Worm (Caenorhabditis elegans): ENCODE results near the gene C46A5.6.

C46A5.6 gene

ce11 chrIV:7726325-7726724, 37.3 kb downstream of the C46A5.6 start, which contains the start of gene C50F7.5:
C50F7.5 (plus strand) TSS chrIV:7726719.
- TF ChIP-seq ceh-82 (tag; optimal IDR thresholded peaks at IDR 0.05) (no peak), tlp-1 (tag; optimal IDR thresholded peaks at IDR 0.05) (no peak), elt-2 (tag; optimal IDR thresholded peaks at IDR 0.05) (peak; percentile 58)

ce11 chrIV:7724912-7725311, 38.7 kb downstream of the C46A5.6 start:
- no peak for TF ChIP-seq skn-1 (tag; optimal IDR thresholded peaks at IDR 0.05)
- no peak for TF ChIP-seq lsy-2 (tag; optimal IDR thresholded peaks at IDR 0.05)
- peak; percentile 32 for TF ChIP-seq lin-14 (GFP tag; optimal IDR thresholded peaks at IDR 0.05)
- no peak for TF ChIP-seq ceh-88 (GFP tag; IDR thresholded peaks at IDR 0.05)
- TF ChIP-seq ceh-8 (GFP tag; optimal IDR thresholded peaks at IDR 0.05), result no peak
- peak; percentile 26 for TF ChIP-seq dsc-1 (tag; optimal IDR thresholded peaks at IDR 0.05)

ce11 chrIV:7723555-7723954, 40.1 kb downstream of the C46A5.6 start:
- TF ChIP-seq swsn-7 (tag; optimal IDR thresholded peaks at IDR 0.05), result no peak
- peak; percentile 41 for TF ChIP-seq rnt-1 (tag; optimal IDR thresholded peaks at IDR 0.05)
- peak; percentile 16 for TF ChIP-seq nhr-71 (tag; optimal IDR thresholded peaks at IDR 0.05)
- no peak for TF ChIP-seq hpl-2 (GFP tag; optimal IDR thresholded peaks at IDR 0.05)

- TF ChIP-seq nhr-85 (tag), result no peak
- TF ChIP-seq nhr-19 (GFP tag; conservative IDR thresholded peaks at IDR 0.05), result no peak
These were observed 40.8 kb downstream of the C46A5.6 start, which contains the start of gene C50F7.6 for ce11 chrIV:7722806-7723205. C50F7.6 (minus strand) TSS chrIV:7723199.

ce11 chrIV:7717916-7718315, 45.7 kb downstream of the C46A5.6 start, which contains the start of gene F33D4.6:
F33D4.6 (minus strand) TSS chrIV:7718016.
- TF ChIP-seq hlh-17 (GFP tag; optimal IDR thresholded peaks at IDR 0.05; ENCODE audit: borderline replicate concordance), result no peak
- no peak for TF ChIP-seq isw-1 (GFP tag; IDR thresholded peaks at IDR 0.05)
- TF ChIP-seq nhr-85 (tag), result no peak
- no peak for TF ChIP-seq jun-1 (tag; optimal IDR thresholded peaks at IDR 0.05)
- no peak for TF ChIP-seq vab-15 (tag; optimal IDR thresholded peaks at IDR 0.05)

ce11 chrIV:7712252-7712651, 51.4 kb downstream of the C46A5.6 start:
- TF ChIP-seq elt-2 (tag; optimal IDR thresholded peaks at IDR 0.05) (peak; percentile 41), tlp-1 (tag; optimal IDR thresholded peaks at IDR 0.05) (no peak)

- peak; percentile 23 for TF ChIP-seq nhr-71 (tag; optimal IDR thresholded peaks at IDR 0.05)
- peak; percentile 33 for TF ChIP-seq pqm-1 (tag; optimal IDR thresholded peaks at IDR 0.05)
- TF ChIP-seq elt-2 (tag; optimal IDR thresholded peaks at IDR 0.05), result peak; percentile 95
- peak; percentile 5 for TF ChIP-seq nhr-20 (tag; optimal IDR thresholded peaks at IDR 0.05)
- TF ChIP-seq xbp-1 (tag; optimal IDR thresholded peaks at IDR 0.05), result no peak
- TF ChIP-seq sptf-1 (tag; optimal IDR thresholded peaks at IDR 0.05), result no peak
- no peak for TF ChIP-seq C34B4.2 (tag; optimal IDR thresholded peaks at IDR 0.05)
- TF ChIP-seq nhr-84 (tag; optimal IDR thresholded peaks at IDR 0.05), result no peak
- TF ChIP-seq F16B12.6 (tag; optimal IDR thresholded peaks at IDR 0.05), result no peak
- no peak for TF ChIP-seq nhr-47 (tag; optimal IDR thresholded peaks at IDR 0.05)
- peak; percentile 43 for TF ChIP-seq jun-1 (tag; optimal IDR thresholded peaks at IDR 0.05)
- no peak for TF ChIP-seq aly-2 (tag; optimal IDR thresholded peaks at IDR 0.05)
- TF ChIP-seq efl-1 (optimal IDR thresholded peaks at IDR 0.05), result no peak
- peak in 1 of 2 experiments; percentile 36 for TF ChIP-seq efl-1 (GFP tag; optimal IDR thresholded peaks at IDR 0.05 in 1 of 2)
- no peak for TF ChIP-seq aha-1 (tag; optimal IDR thresholded peaks at IDR 0.05)
- TF ChIP-seq isw-1 (GFP tag; IDR thresholded peaks at IDR 0.05), result no peak
- no peak for TF ChIP-seq ets-5 (GFP tag; IDR thresholded peaks at IDR 0.05)
- TF ChIP-seq tlp-1 (tag; optimal IDR thresholded peaks at IDR 0.05), result peak; percentile 21
- TF ChIP-seq snpc-4 (tag; optimal IDR thresholded peaks at IDR 0.05), result no peak
- TF ChIP-seq ceh-90 (tag; optimal IDR thresholded peaks at IDR 0.05), result no peak
- no peak for TF ChIP-seq nhr-77 (tag; optimal IDR thresholded peaks at IDR 0.05)
- peak; percentile 14 for TF ChIP-seq nhr-85 (tag)
- no peak for TF ChIP-seq mdl-1 (tag; optimal IDR thresholded peaks at IDR 0.05)
- TF ChIP-seq lin-35 (GFP tag; optimal IDR thresholded peaks at IDR 0.05), result peak in 1 of 2 experiments; percentile 47
- no peak for TF ChIP-seq ztf-4 (tag; optimal IDR thresholded peaks at IDR 0.05)
- no peak for TF ChIP-seq dsc-1 (tag; optimal IDR thresholded peaks at IDR 0.05)
- peak; percentile 4 for TF ChIP-seq pax-3 (tag; optimal IDR thresholded peaks at IDR 0.05)
These were observed 52.8 kb downstream of the C46A5.6 start, which contains the start of gene nhr-8 for ce11 chrIV:7710824-7711223. nhr-8 (plus strand) TSS chrIV:7710983.

Measured in whole organism, L1 larva.